Fruit fly (Drosophila melanogaster) whole organism, prepupa: ENCODE measurements around the gene Arf1.

ENCODE experiments used
- CG10631 ChIP-seq: fragments of 200-800 bp; sonication (Bioruptor generic); optimal IDR thresholded peaks from 2 replicates; lab custom pipeline; 2016; ENCODE audit warnings: missing biosample characterization, missing genetic modification characterization
- CG16779 ChIP-seq: fragments of 200-800 bp; sonication (Bioruptor generic); optimal IDR thresholded peaks from 3 replicates; lab custom pipeline; 2017; ENCODE audit warnings: missing biosample characterization, mild to moderate bottlenecking, missing genetic modification characterization
- Ets96B ChIP-seq: fragments of 200-800 bp; optimal IDR thresholded peaks from 2 replicates; lab custom pipeline; 2019; ENCODE audit warnings: missing biosample characterization, mild to moderate bottlenecking, missing genetic modification characterization, moderate library complexity
- Gug ChIP-seq: fragments of 200-800 bp; sonication (Bioruptor generic); IDR thresholded peaks from 2 replicates; pipeline ENCODE4 v1.3.6; 2022; ENCODE audit warnings: missing biosample characterization, missing genetic modification characterization
- svp ChIP-seq: fragments of 200-800 bp; sonication (Bioruptor generic); peaks from one replicate; lab custom pipeline; 2016; ENCODE audit warnings: missing biosample characterization, missing genetic modification characterization

- TF ChIP-seq CG10631 (GFP tag; lab: Kevin White, UChicago) (no peak), svp (GFP tag; lab: Kevin White, UChicago) (no peak), Gug (GFP tag; lab: Robert Waterston, UW) (no peak), CG16779 (tag; lab: Kevin White, UChicago) (no peak), Ets96B (tag; lab: Kevin White, UChicago) (no peak)
Measured at dm6 chr3L:22823230-22823629, 48.8 kb downstream of the Arf1 start.
